Worm (Caenorhabditis elegans) whole organism, L1 larva: ENCODE measurements around the gene mam-6.

Experiments
- F16B12.6 ChIP-seq: fragments of 150-350 bp; optimal IDR thresholded peaks from 2 replicates; lab custom pipeline; 2014; ENCODE audit warnings: missing biosample characterization, missing genetic modification characterization
- ceh-88 ChIP-seq: fragments of 200-800 bp; sonication (Bioruptor generic); IDR thresholded peaks from 2 replicates; pipeline ENCODE4 v1.3.6; 2022; ENCODE audit warnings: missing genetic modification characterization, missing compliant biosample characterization
- nhr-84 ChIP-seq: sonication (generic microtip); optimal IDR thresholded peaks from 2 replicates; lab custom pipeline; 2017; ENCODE audit warnings: missing biosample characterization, missing genetic modification characterization
- pqm-1 ChIP-seq: sonication (generic microtip); optimal IDR thresholded peaks from 3 replicates; lab custom pipeline; 2017; ENCODE audit warnings: missing biosample characterization, missing genetic modification characterization

DNA sequence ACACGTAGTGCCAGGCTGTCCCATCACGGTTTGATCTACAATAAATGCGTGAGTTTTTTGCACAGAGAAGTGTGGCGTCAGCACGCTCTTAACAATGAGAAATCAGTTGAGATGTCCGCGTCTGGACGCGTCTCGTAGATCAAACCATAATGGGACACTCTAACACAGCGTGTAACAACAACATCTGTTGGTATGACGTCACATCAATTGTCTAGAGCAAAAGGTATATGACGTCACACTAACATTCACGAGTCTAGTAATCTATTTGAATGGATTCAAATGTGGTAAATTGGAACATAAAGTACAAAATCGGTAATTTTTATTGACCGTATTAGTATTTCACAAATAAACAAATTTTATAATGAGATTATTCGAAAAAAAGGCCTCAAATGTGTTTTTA is 46.6 kb upstream of the mam-6 start:
- TF ChIP-seq ceh-88 (GFP tag; lab: Robert Waterston, UW) (no peak), F16B12.6 (tag; lab: Kevin White, UChicago) (no peak), nhr-84 (no peak), pqm-1 (no peak)
